Worm (Caenorhabditis elegans) whole organism, early embryonic: ENCODE data around the gene F20G2.6.

ENCODE experiments used
- B0310.2 ChIP-seq: sonication (generic microtip); optimal IDR thresholded peaks from 2 replicates; lab custom pipeline; 2016; ENCODE audit warnings: mild to moderate bottlenecking, missing genetic modification characterization, missing compliant biosample characterization
- F13C5.2 ChIP-seq: sonication (generic microtip); optimal IDR thresholded peaks from 2 replicates; lab custom pipeline; 2017; ENCODE audit warnings: mild to moderate bottlenecking, missing genetic modification characterization, inconsistent platforms, missing compliant biosample characterization
- aly-1 ChIP-seq: sonication (generic microtip); optimal IDR thresholded peaks from 2 replicates; lab custom pipeline; 2016; ENCODE audit warnings: missing genetic modification characterization, missing compliant biosample characterization
- ama-1 ChIP-seq: fragments of 150-350 bp; optimal IDR thresholded peaks from 2 replicates; lab custom pipeline; 2014
- ceh-13 ChIP-seq: fragments of 200-800 bp; sonication (Bioruptor generic); optimal IDR thresholded peaks from 2 replicates; lab custom pipeline; 2018; ENCODE audit warnings: mild to moderate bottlenecking, missing genetic modification characterization, missing compliant biosample characterization
- ceh-36 ChIP-seq: sonication (generic microtip); optimal IDR thresholded peaks from 2 replicates; lab custom pipeline; 2016; ENCODE audit warnings: missing genetic modification characterization, inconsistent platforms, missing compliant biosample characterization
- ets-7 ChIP-seq: sonication (generic microtip); optimal IDR thresholded peaks from 2 replicates; lab custom pipeline; 2016; ENCODE audit warnings: missing genotype, missing genetic modification characterization, missing compliant biosample characterization
- flt-1 ChIP-seq: fragments of 200-800 bp; sonication (Bioruptor generic); IDR thresholded peaks from 2 replicates; pipeline ENCODE4 v1.3.6; 2022; ENCODE audit warnings: missing genetic modification characterization, missing compliant biosample characterization
- hmbx-1 ChIP-seq: sonication (generic microtip); optimal IDR thresholded peaks from 2 replicates; lab custom pipeline; 2016; ENCODE audit warnings: mild to moderate bottlenecking, missing genetic modification characterization, missing compliant biosample characterization
- hmg-4 ChIP-seq: fragments of 200-800 bp; sonication (Bioruptor generic); optimal IDR thresholded peaks from 2 replicates; lab custom pipeline; 2018; ENCODE audit warnings: mild to moderate bottlenecking, missing genetic modification characterization, missing compliant biosample characterization
- hnd-1 ChIP-seq: sonication (generic microtip); optimal IDR thresholded peaks from 2 replicates; lab custom pipeline; 2016; ENCODE audit warnings: missing genetic modification characterization, missing compliant biosample characterization
- pes-1 ChIP-seq: fragments of 200-800 bp; sonication (Bioruptor generic); IDR thresholded peaks from 2 replicates; pipeline ENCODE4 v1.3.6; 2022; ENCODE audit warnings: missing genetic modification reagents, missing genetic modification characterization, missing compliant biosample characterization
- scrt-1 ChIP-seq: fragments of 200-800 bp; sonication (Bioruptor generic); IDR thresholded peaks from 2 replicates; pipeline ENCODE4 v1.3.6; 2022; ENCODE audit warnings: missing genetic modification characterization, missing compliant biosample characterization
- sea-1 ChIP-seq: fragments of 200-800 bp; sonication (Bioruptor generic); conservative IDR thresholded peaks from 2 replicates; pipeline ENCODE4 v1.3.6; 2022; ENCODE audit warnings: missing genetic modification characterization, missing compliant biosample characterization
- tbx-11 ChIP-seq: fragments of 200-800 bp; sonication (Bioruptor generic); IDR thresholded peaks from 2 replicates; pipeline ENCODE4 v1.3.6; 2022; ENCODE audit warnings: missing genetic modification characterization, missing compliant biosample characterization
- tbx-37 ChIP-seq: fragments of 200-800 bp; sonication (Bioruptor generic); conservative IDR thresholded peaks from 2 replicates; pipeline ENCODE4 v1.3.6; 2022; ENCODE audit warnings: missing genetic modification reagents, missing genetic modification characterization, missing compliant biosample characterization
- tra-4 ChIP-seq: sonication (generic microtip); optimal IDR thresholded peaks from 2 replicates; lab custom pipeline; 2017; ENCODE audit warnings: missing genetic modification characterization, missing compliant biosample characterization

F20G2.6 gene

ce11 chrV:13763723-13764122 lies 846 bp downstream of the F20G2.6 start:
- TF ChIP-seq ceh-36 (tag; lab: Kevin White, UChicago) (no peak), hnd-1 (tag; lab: Kevin White, UChicago) (no peak), pes-1 (GFP tag; lab: Robert Waterston, UW) (no peak), ceh-13 (GFP tag; lab: Kevin White, UChicago) (no peak), hmbx-1 (tag; lab: Kevin White, UChicago) (no peak), ets-7 (tag; lab: Kevin White, UChicago) (no peak), hmg-4 (GFP tag; lab: Kevin White, UChicago) (no peak), scrt-1 (no peak), tra-4 (tag; lab: Kevin White, UChicago) (no peak), ama-1 (no peak), sea-1 (GFP tag; lab: Robert Waterston, UW) (no peak), B0310.2 (tag; lab: Kevin White, UChicago) (no peak), aly-1 (no peak), F13C5.2 (no peak), tbx-37 (GFP tag; lab: Robert Waterston, UW) (no peak), tbx-11 (GFP tag; lab: Robert Waterston, UW) (no peak), flt-1 (GFP tag; lab: Robert Waterston, UW) (no peak)

DNA sequence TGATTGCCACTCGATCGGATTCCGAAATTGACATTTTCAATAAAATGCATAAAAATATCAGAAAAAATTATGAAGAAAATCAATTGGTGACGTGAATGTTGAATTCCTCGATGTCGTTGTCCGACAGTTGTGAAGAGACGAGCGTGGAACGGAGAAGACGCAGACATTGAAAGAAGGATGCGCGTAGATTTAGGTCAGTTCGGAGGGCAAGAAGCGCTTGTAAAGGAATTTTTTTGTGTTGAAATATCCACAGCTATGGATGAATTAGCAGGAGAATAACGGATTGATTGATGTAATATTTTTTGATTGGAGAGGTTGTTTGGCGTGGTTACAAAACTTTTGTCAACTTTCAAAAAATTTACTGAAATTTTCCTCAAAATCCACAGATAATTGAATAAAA lies 5.5 kb downstream of the F20G2.6 start, which contains the start of gene F20G2.3:
Gene F20G2.3 (minus strand): TSS at position 101 of the 400 bp plus-strand sequence.
- no peak for TF ChIP-seq flt-1 (GFP tag; lab: Robert Waterston, UW)
- no peak for TF ChIP-seq tbx-11 (GFP tag; lab: Robert Waterston, UW)
- TF ChIP-seq tbx-37 (GFP tag; lab: Robert Waterston, UW) = no peak
- TF ChIP-seq F13C5.2 = no peak
- TF ChIP-seq pes-1 (GFP tag; lab: Robert Waterston, UW) = no peak
- TF ChIP-seq ama-1 = no peak
- TF ChIP-seq B0310.2 (tag; lab: Kevin White, UChicago) = no peak

ce11 chrV:13768941-13769436 lies 6.1 kb downstream of the F20G2.6 start, which contains the start of gene nas-24:
nas-24 (plus strand) TSS chrV:13769386.
- TF ChIP-seq ceh-36 (tag; lab: Kevin White, UChicago) (no peak), ets-7 (tag; lab: Kevin White, UChicago) (no peak), tbx-11 (GFP tag; lab: Robert Waterston, UW) (no peak), F13C5.2 (no peak), B0310.2 (tag; lab: Kevin White, UChicago) (no peak), sea-1 (GFP tag; lab: Robert Waterston, UW) (no peak), pes-1 (GFP tag; lab: Robert Waterston, UW) (no peak), scrt-1 (no peak), hmbx-1 (tag; lab: Kevin White, UChicago) (no peak)

- TF ChIP-seq ama-1 = no peak
- no peak for TF ChIP-seq hmbx-1 (tag; lab: Kevin White, UChicago)
- no peak for TF ChIP-seq tbx-11 (GFP tag; lab: Robert Waterston, UW)
- no peak for TF ChIP-seq hnd-1 (tag; lab: Kevin White, UChicago)
- no peak for TF ChIP-seq ets-7 (tag; lab: Kevin White, UChicago)
- TF ChIP-seq scrt-1 = no peak
- TF ChIP-seq hmg-4 (GFP tag; lab: Kevin White, UChicago) = no peak
- no peak for TF ChIP-seq sea-1 (GFP tag; lab: Robert Waterston, UW)
- TF ChIP-seq tbx-37 (GFP tag; lab: Robert Waterston, UW) = no peak
- no peak for TF ChIP-seq ceh-36 (tag; lab: Kevin White, UChicago)
- no peak for TF ChIP-seq F13C5.2
- TF ChIP-seq B0310.2 (tag; lab: Kevin White, UChicago) = no peak
- no peak for TF ChIP-seq flt-1 (GFP tag; lab: Robert Waterston, UW)
Observed at ce11 chrV:13771209-13771608, 8.3 kb downstream of the F20G2.6 start, which contains the start of gene F20G2.5. F20G2.5 (plus strand) TSS chrV:13771509.

DNA sequence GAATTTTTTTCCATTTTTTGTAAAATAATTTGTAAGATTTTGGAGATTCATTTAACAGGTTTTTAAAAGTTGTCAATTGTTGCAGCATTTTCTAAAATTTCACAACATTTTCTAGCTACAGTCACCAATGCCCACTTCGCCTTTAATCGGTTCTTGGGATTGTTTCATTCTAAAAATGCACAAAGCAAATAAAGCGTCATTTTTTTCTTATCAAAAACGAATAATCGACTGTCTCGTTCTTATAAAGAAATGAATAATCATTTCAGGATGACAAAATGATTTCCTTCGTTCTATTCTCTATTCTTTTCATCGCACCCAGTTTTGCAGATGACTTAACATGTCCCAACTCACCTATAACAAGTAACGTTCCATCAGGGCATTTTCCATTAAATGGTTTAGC lies 12.7 kb downstream of the F20G2.6 start, which contains the start of gene F53C11.1:
Gene F53C11.1 (plus strand): TSS at position 268 of the 400 bp plus-strand sequence.
- TF ChIP-seq ceh-13 (GFP tag; lab: Kevin White, UChicago) = no peak
- no peak for TF ChIP-seq ceh-36 (tag; lab: Kevin White, UChicago)
- no peak for TF ChIP-seq tbx-11 (GFP tag; lab: Robert Waterston, UW)
- no peak for TF ChIP-seq ama-1
- no peak for TF ChIP-seq tra-4 (tag; lab: Kevin White, UChicago)
- TF ChIP-seq B0310.2 (tag; lab: Kevin White, UChicago) = no peak
- no peak for TF ChIP-seq hnd-1 (tag; lab: Kevin White, UChicago)
- no peak for TF ChIP-seq hmg-4 (GFP tag; lab: Kevin White, UChicago)
- no peak for TF ChIP-seq flt-1 (GFP tag; lab: Robert Waterston, UW)
- TF ChIP-seq F13C5.2 = no peak
- no peak for TF ChIP-seq scrt-1
- TF ChIP-seq sea-1 (GFP tag; lab: Robert Waterston, UW) = no peak
- no peak for TF ChIP-seq pes-1 (GFP tag; lab: Robert Waterston, UW)
- TF ChIP-seq tbx-37 (GFP tag; lab: Robert Waterston, UW) = no peak
- TF ChIP-seq ets-7 (tag; lab: Kevin White, UChicago) = no peak
- no peak for TF ChIP-seq hmbx-1 (tag; lab: Kevin White, UChicago)
- no peak for TF ChIP-seq aly-1

ce11 chrV:13777857-13778256 lies 15.0 kb downstream of the F20G2.6 start, which contains the start of gene F53C11.9:
F53C11.9 (plus strand) TSS chrV:13778015.
- TF ChIP-seq hmbx-1 (tag; lab: Kevin White, UChicago) = no peak
- no peak for TF ChIP-seq pes-1 (GFP tag; lab: Robert Waterston, UW)
- no peak for TF ChIP-seq flt-1 (GFP tag; lab: Robert Waterston, UW)
- no peak for TF ChIP-seq ets-7 (tag; lab: Kevin White, UChicago)
- no peak for TF ChIP-seq hnd-1 (tag; lab: Kevin White, UChicago)
- TF ChIP-seq tbx-11 (GFP tag; lab: Robert Waterston, UW) = no peak
- TF ChIP-seq tbx-37 (GFP tag; lab: Robert Waterston, UW) = no peak
- TF ChIP-seq tra-4 (tag; lab: Kevin White, UChicago) = no peak
- no peak for TF ChIP-seq ceh-13 (GFP tag; lab: Kevin White, UChicago)
- no peak for TF ChIP-seq hmg-4 (GFP tag; lab: Kevin White, UChicago)
- TF ChIP-seq B0310.2 (tag; lab: Kevin White, UChicago) = no peak
- TF ChIP-seq ama-1 = no peak
- no peak for TF ChIP-seq ceh-36 (tag; lab: Kevin White, UChicago)
- TF ChIP-seq sea-1 (GFP tag; lab: Robert Waterston, UW) = no peak
